Fruit fly (Drosophila melanogaster): ENCODE measurements around the gene ND-18.

ND-18 gene

dm6 chrX:19494830-19495610 lies 2.8 kb downstream of the ND-18 start, which contains the start of the genes ksh, CG14200 and Pfrx:
ksh (minus strand) TSS chrX:19494992.
CG14200 (plus strand) TSS chrX:19495505.
Pfrx (plus strand) TSS chrX:19495505.
- TF ChIP-seq dmrt93B (GFP tag; optimal IDR thresholded peaks at IDR 0.05) (no peak), sage (GFP tag; optimal IDR thresholded peaks at IDR 0.05) (no peak), Hr78 (GFP tag; optimal IDR thresholded peaks at IDR 0.05) (peak; percentile 47), woc (GFP tag; optimal IDR thresholded peaks at IDR 0.05) (no peak), Sp1 (GFP tag; optimal IDR thresholded peaks at IDR 0.05) (no peak), HLH106 (tag; optimal IDR thresholded peaks at IDR 0.05) (peak; percentile 0), Hr83 (GFP tag; optimal IDR thresholded peaks at IDR 0.05; ENCODE audit: poor library complexity, severe bottlenecking) (peak; percentile 24), Dif (GFP tag; optimal IDR thresholded peaks at IDR 0.05; ENCODE audit: partially characterized antibody) (no peak), brk (GFP tag; optimal IDR thresholded peaks at IDR 0.05) (no peak), N (GFP tag; optimal IDR thresholded peaks at IDR 0.05) (peak; percentile 86), h (GFP tag; optimal IDR thresholded peaks at IDR 0.05) (no peak), fru (GFP tag; optimal IDR thresholded peaks at IDR 0.05) (no peak), dl (GFP tag; optimal IDR thresholded peaks at IDR 0.05; ENCODE audit: insufficient read depth in 1 of 2, partially characterized antibody in 2 of 2) (no peak), Myc (optimal IDR thresholded peaks at IDR 0.05) (no peak), sv (GFP tag; optimal IDR thresholded peaks at IDR 0.05) (no peak), CG32264 (GFP tag; optimal IDR thresholded peaks at IDR 0.05) (no peak), CG9705 (GFP tag; optimal IDR thresholded peaks at IDR 0.05) (no peak), usp (GFP tag; optimal IDR thresholded peaks at IDR 0.05) (no peak), Dfd (GFP tag; optimal IDR thresholded peaks at IDR 0.05) (no peak), rgr (GFP tag; optimal IDR thresholded peaks at IDR 0.05) (no peak), lola (GFP tag; optimal IDR thresholded peaks at IDR 0.05) (peak; percentile 82), OdsH (GFP tag; optimal IDR thresholded peaks at IDR 0.05) (no peak), ey (GFP tag; optimal IDR thresholded peaks at IDR 0.05) (no peak), foxo (GFP tag; optimal IDR thresholded peaks at IDR 0.05) (no peak), br (GFP tag; optimal IDR thresholded peaks at IDR 0.05) (no peak), psq (GFP tag; optimal IDR thresholded peaks at IDR 0.05) (no peak), Abd-B (GFP tag; optimal IDR thresholded peaks at IDR 0.05) (no peak), Rel (GFP tag; optimal IDR thresholded peaks at IDR 0.05) (no peak), Rel (tag; optimal IDR thresholded peaks at IDR 0.05) (no peak), Jra (GFP tag; optimal IDR thresholded peaks at IDR 0.05) (no peak), jim (GFP tag; optimal IDR thresholded peaks at IDR 0.05) (no peak), Mio (GFP tag; optimal IDR thresholded peaks at IDR 0.05) (no peak), CrebA (GFP tag; optimal IDR thresholded peaks at IDR 0.05; ENCODE audit: borderline replicate concordance) (no peak), GATAd (GFP tag; optimal IDR thresholded peaks at IDR 0.05) (no peak)

dm6 chrX:19495611-19496583 lies 3.7 kb downstream of the ND-18 start:
- no peak for TF ChIP-seq pan (optimal IDR thresholded peaks at IDR 0.05)
- peak; percentile 47 for TF ChIP-seq br (GFP tag; optimal IDR thresholded peaks at IDR 0.05)
- TF ChIP-seq Rel (GFP tag; optimal IDR thresholded peaks at IDR 0.05) = peak; percentile 36
- peak; percentile 93 for TF ChIP-seq Rel (tag; optimal IDR thresholded peaks at IDR 0.05)
- no peak for TF ChIP-seq Dfd (GFP tag; optimal IDR thresholded peaks at IDR 0.05)
- TF ChIP-seq N (GFP tag; optimal IDR thresholded peaks at IDR 0.05) = peak; percentile 76
- TF ChIP-seq h (GFP tag; optimal IDR thresholded peaks at IDR 0.05) = peak; percentile 18
- peak in 1 of 2 experiments; percentile 62 for TF ChIP-seq foxo (GFP tag; optimal IDR thresholded peaks at IDR 0.05)
- peak; percentile 54 for TF ChIP-seq ey (GFP tag; optimal IDR thresholded peaks at IDR 0.05)
- TF ChIP-seq sv (GFP tag; optimal IDR thresholded peaks at IDR 0.05) = peak; percentile 36
- peak; percentile 41 for TF ChIP-seq rgr (GFP tag; optimal IDR thresholded peaks at IDR 0.05)
- no peak for TF ChIP-seq tai (GFP tag; optimal IDR thresholded peaks at IDR 0.05)
- peak; percentile 30 for TF ChIP-seq Sp1 (GFP tag; optimal IDR thresholded peaks at IDR 0.05)
- peak; percentile 28 for TF ChIP-seq woc (GFP tag; optimal IDR thresholded peaks at IDR 0.05)
- TF ChIP-seq HLH106 (tag; optimal IDR thresholded peaks at IDR 0.05) = peak; percentile 58
- TF ChIP-seq OdsH (GFP tag; optimal IDR thresholded peaks at IDR 0.05) = peak; percentile 26
- no peak for TF ChIP-seq dmrt93B (GFP tag; optimal IDR thresholded peaks at IDR 0.05)
- TF ChIP-seq fru (GFP tag; optimal IDR thresholded peaks at IDR 0.05) = peak; percentile 65
